Worm (Caenorhabditis elegans) whole organism, early embryonic: ENCODE measurements around the gene C15H9.4.

Source experiments
- B0310.2 ChIP-seq: sonication (generic microtip); optimal IDR thresholded peaks from 2 replicates; lab custom pipeline; 2016; ENCODE audit warnings: mild to moderate bottlenecking, missing genetic modification characterization, missing compliant biosample characterization
- aly-1 ChIP-seq: sonication (generic microtip); optimal IDR thresholded peaks from 2 replicates; lab custom pipeline; 2016; ENCODE audit warnings: missing genetic modification characterization, missing compliant biosample characterization
- ama-1 ChIP-seq: fragments of 150-350 bp; optimal IDR thresholded peaks from 2 replicates; lab custom pipeline; 2014
- ets-7 ChIP-seq: sonication (generic microtip); optimal IDR thresholded peaks from 2 replicates; lab custom pipeline; 2016; ENCODE audit warnings: missing genotype, missing genetic modification characterization, missing compliant biosample characterization
- hmg-4 ChIP-seq: fragments of 200-800 bp; sonication (Bioruptor generic); optimal IDR thresholded peaks from 2 replicates; lab custom pipeline; 2018; ENCODE audit warnings: mild to moderate bottlenecking, missing genetic modification characterization, missing compliant biosample characterization
- scrt-1 ChIP-seq: fragments of 200-800 bp; sonication (Bioruptor generic); IDR thresholded peaks from 2 replicates; pipeline ENCODE4 v1.3.6; 2022; ENCODE audit warnings: missing genetic modification characterization, missing compliant biosample characterization
- sea-1 ChIP-seq: fragments of 200-800 bp; sonication (Bioruptor generic); conservative IDR thresholded peaks from 2 replicates; pipeline ENCODE4 v1.3.6; 2022; ENCODE audit warnings: missing genetic modification characterization, missing compliant biosample characterization
- tbx-11 ChIP-seq: fragments of 200-800 bp; sonication (Bioruptor generic); IDR thresholded peaks from 2 replicates; pipeline ENCODE4 v1.3.6; 2022; ENCODE audit warnings: missing genetic modification characterization, missing compliant biosample characterization
- tbx-37 ChIP-seq: fragments of 200-800 bp; sonication (Bioruptor generic); conservative IDR thresholded peaks from 2 replicates; pipeline ENCODE4 v1.3.6; 2022; ENCODE audit warnings: missing genetic modification reagents, missing genetic modification characterization, missing compliant biosample characterization

ce11 chrX:6122026-6122425 lies 24.6 kb downstream of the C15H9.4 start, which contains the start of gene nnt-1:
- TF ChIP-seq sea-1 (no peak), ama-1 (lab: Kevin White, UChicago) (no peak), hmg-4 (no peak), B0310.2 (tag; lab: Kevin White, UChicago) (no peak), tbx-11 (GFP tag; lab: Robert Waterston, UW) (no peak), ets-7 (tag; lab: Kevin White, UChicago) (no peak), tbx-37 (GFP tag; lab: Robert Waterston, UW) (no peak), aly-1 (tag; lab: Kevin White, UChicago) (no peak), scrt-1 (GFP tag; lab: Robert Waterston, UW) (no peak)
